Comparison of ENCODE assay signal across 1 worm cellular context in the genomic region with DNA sequence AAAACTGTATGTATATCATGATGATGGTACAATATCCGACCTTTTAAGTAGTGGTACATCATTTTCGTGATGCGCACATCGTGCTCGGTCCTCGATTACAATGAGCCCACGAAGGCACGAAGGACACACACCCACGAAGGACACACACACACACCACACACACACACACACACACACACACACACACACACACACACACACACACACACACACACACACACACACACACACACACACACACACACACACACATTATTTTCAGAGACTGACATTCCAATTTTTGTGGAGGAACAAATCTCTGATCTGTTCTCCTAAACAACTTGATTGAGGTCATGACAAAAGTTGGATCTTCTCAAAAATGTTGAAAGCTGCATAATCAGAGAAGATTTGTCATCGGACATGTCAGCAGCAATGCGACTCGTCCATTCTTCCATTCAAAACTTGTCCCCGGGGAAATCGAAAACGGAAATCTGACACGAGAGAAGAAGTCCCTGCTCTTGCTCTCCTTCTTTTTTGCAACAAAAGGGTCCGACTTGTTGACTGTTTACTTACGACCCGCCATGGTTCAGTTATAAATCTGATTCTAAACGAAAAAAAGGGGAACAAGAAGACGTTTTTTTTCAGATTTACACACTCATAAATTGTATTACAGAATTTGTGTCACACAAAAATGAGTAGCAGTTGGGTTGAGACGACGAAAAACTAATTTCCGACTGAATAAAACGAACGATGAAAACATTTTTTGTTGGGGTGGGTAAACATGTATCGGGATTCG.
TF ChIP-seq lines count a peak whose summit lies in the region.

No protein-coding gene starts in this region.

TF ChIP-seq in whole organism, young adult, 124 proteins besides CTCF, POLR2A, EP300 and RAD21 (continued from another document):
- TF ChIP-seq F39B2.1 (GFP tag; IDR thresholded peaks at IDR 0.05; lab: Robert Waterston, UW) (no peak), F22D6.2 (tag; optimal IDR thresholded peaks at IDR 0.05; lab: Kevin White, UChicago) (no peak), rcor-1 (GFP tag; IDR thresholded peaks at IDR 0.05; lab: Robert Waterston, UW) (no peak), bed-2 (GFP tag; IDR thresholded peaks at IDR 0.05; lab: Robert Waterston, UW) (no peak), aptf-3 (GFP tag; IDR thresholded peaks at IDR 0.05; lab: Robert Waterston, UW) (no peak), egl-18 (GFP tag; IDR thresholded peaks at IDR 0.05; lab: Robert Waterston, UW) (no peak), F57A8.1 (GFP tag; optimal IDR thresholded peaks at IDR 0.05; lab: Kevin White, UChicago) (peak; percentile 25), hmg-1.2 (GFP tag; IDR thresholded peaks at IDR 0.05; lab: Robert Waterston, UW) (0 out of 2 replicates have a peak, but pooled peaks have one; percentile 3), dox-1 (GFP tag; IDR thresholded peaks at IDR 0.05; lab: Robert Waterston, UW) (peak; percentile 49; the same call in 1 of the 2 replicates), ztf-6 (GFP tag; IDR thresholded peaks at IDR 0.05; lab: Robert Waterston, UW) (no peak), ztf-22 (GFP tag; optimal IDR thresholded peaks at IDR 0.05; lab: Kevin White, UChicago) (no peak), attf-3 (GFP tag; conservative IDR thresholded peaks at IDR 0.05; lab: Robert Waterston, UW) (no peak), dpl-1 (GFP tag; optimal IDR thresholded peaks at IDR 0.05; lab: Kevin White, UChicago) (no peak), hmg-20 (GFP tag; IDR thresholded peaks at IDR 0.05; lab: Robert Waterston, UW) (no peak), B0336.3 (GFP tag; IDR thresholded peaks at IDR 0.05; lab: Robert Waterston, UW) (no peak), snpc-4 (GFP tag; optimal IDR thresholded peaks at IDR 0.05; lab: Kevin White, UChicago) (no peak), snpc-4 (tag; optimal IDR thresholded peaks at IDR 0.05; lab: Kevin White, UChicago) (no peak), lin-40 (tag; optimal IDR thresholded peaks at IDR 0.05; lab: Kevin White, UChicago) (no peak), F10E7.11 (tag; optimal IDR thresholded peaks at IDR 0.05; lab: Kevin White, UChicago) (no peak), ceh-27 (GFP tag; optimal IDR thresholded peaks at IDR 0.05; lab: Kevin White, UChicago) (no peak), atf-7 (tag; optimal IDR thresholded peaks at IDR 0.05; lab: Kevin White, UChicago) (no peak), tbx-9 (tag; optimal IDR thresholded peaks at IDR 0.05; lab: Kevin White, UChicago; ENCODE audit: borderline replicate concordance) (no peak), Y95B8A.8 (GFP tag; IDR thresholded peaks at IDR 0.05; lab: Robert Waterston, UW) (no peak), xnd-1 (tag; optimal IDR thresholded peaks at IDR 0.05; lab: Kevin White, UChicago) (no peak), ceh-40 (GFP tag; IDR thresholded peaks at IDR 0.05; lab: Robert Waterston, UW) (no peak), somi-1 (GFP tag; optimal IDR thresholded peaks at IDR 0.05; lab: Kevin White, UChicago) (no peak), egrh-3 (GFP tag; IDR thresholded peaks at IDR 0.05; lab: Robert Waterston, UW) (peak; percentile 82), Y53G8AR.9 (GFP tag; conservative IDR thresholded peaks at IDR 0.05; lab: Robert Waterston, UW) (no peak), bed-1 (GFP tag; IDR thresholded peaks at IDR 0.05; lab: Robert Waterston, UW) (no peak), lag-1 (GFP tag; IDR thresholded peaks at IDR 0.05; lab: Robert Waterston, UW) (no peak), repo-1 (tag; optimal IDR thresholded peaks at IDR 0.05; lab: Kevin White, UChicago) (no peak), tbp1 (GFP tag; optimal IDR thresholded peaks at IDR 0.05; lab: Kevin White, UChicago) (no peak), C06A6.2 (GFP tag; conservative IDR thresholded peaks at IDR 0.05; lab: Robert Waterston, UW) (no peak), F57C9.4 (tag; optimal IDR thresholded peaks at IDR 0.05; lab: Kevin White, UChicago) (no peak), pha-4 (tag; optimal IDR thresholded peaks at IDR 0.05; lab: Kevin White, UChicago) (no peak), akir-1 (GFP tag; optimal IDR thresholded peaks at IDR 0.05; lab: Kevin White, UChicago) (no peak), madf-10 (tag; optimal IDR thresholded peaks at IDR 0.05; lab: Kevin White, UChicago) (no peak), zim-3 (tag; optimal IDR thresholded peaks at IDR 0.05; lab: Kevin White, UChicago) (no peak)
TF ChIP-seq in whole organism, young adult: peak in this region for 9.
